Worm (Caenorhabditis elegans) whole organism, L4/young adult: Measurements from ENCODE around the gene F38H4.4.

Experiments
- W03F9.2 ChIP-seq: fragments of 150-350 bp; optimal IDR thresholded peaks from 2 replicates; lab custom pipeline; 2014; ENCODE audit warnings: missing biosample characterization, missing genetic modification characterization
- dao-5 ChIP-seq: sonication (generic microtip); optimal IDR thresholded peaks from 2 replicates; lab custom pipeline; 2016; ENCODE audit warnings: missing genotype, missing genetic modification characterization, moderate library complexity, missing compliant biosample characterization
- him-1 ChIP-seq: sonication (generic microtip); optimal IDR thresholded peaks from 2 replicates; lab custom pipeline; 2016; ENCODE audit warnings: missing genotype, missing genetic modification reagents, missing genetic modification characterization, missing compliant biosample characterization

The F38H4.4 gene

ce11 chrIV:11847771-11848312, at the start of gene F38H4.4, which contains the start of gene F38H4.6:
Gene F38H4.4, plus strand, starts transcription at chrIV:11848262.
Gene F38H4.6, minus strand, starts transcription at chrIV:11847871.
- TF ChIP-seq him-1 (tag; lab: Kevin White, UChicago) (no peak), dao-5 (tag; lab: Kevin White, UChicago) (no peak), W03F9.2 (tag; lab: Kevin White, UChicago) (no peak)

DNA sequence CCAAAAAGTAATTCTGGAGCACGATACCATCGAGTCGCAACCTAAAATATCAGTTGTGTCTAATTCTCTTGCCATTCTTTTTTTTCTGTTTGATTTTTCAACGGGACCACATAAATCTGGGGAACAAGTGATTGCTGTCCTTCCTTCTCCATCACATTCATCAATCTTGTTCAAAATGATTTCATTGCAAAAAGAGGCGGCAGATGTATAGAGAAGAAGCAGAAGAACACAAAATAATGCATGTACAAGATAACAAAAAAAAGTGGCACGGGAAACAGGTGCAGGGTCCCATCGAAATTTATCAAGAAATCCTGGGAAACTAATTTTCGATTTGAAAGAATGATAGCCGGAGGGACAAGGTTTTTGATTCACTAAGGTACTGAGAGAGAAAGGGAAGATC, 48.8 kb upstream of the F38H4.4 start:
- TF ChIP-seq him-1 (tag; lab: Kevin White, UChicago): no peak
- TF ChIP-seq W03F9.2 (tag; lab: Kevin White, UChicago): no peak
- TF ChIP-seq dao-5 (tag; lab: Kevin White, UChicago): no peak

DNA sequence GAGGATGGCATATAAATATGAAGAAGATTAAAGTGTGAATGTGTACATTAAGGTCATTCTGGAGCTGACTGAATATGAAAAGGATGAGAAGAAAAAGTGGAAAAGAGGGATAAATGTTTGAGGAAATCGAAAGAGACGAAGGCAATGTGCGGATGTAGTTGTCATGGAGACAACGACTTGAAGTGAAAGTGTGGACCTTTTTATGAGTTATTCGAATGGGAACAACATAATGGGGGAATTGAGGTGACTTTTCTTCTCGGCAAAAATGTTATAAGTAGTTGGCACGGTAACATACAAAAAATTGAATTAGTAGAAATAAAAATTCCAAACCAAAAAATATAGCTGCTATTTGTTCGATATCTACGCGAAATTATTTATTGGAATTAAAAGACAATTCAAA, 47.0 kb upstream of the F38H4.4 start, which contains the start of gene dyf-18:
TSS of gene dyf-18 (minus strand) at position 101 of the 400 bp plus-strand sequence.
- TF ChIP-seq him-1 (tag; lab: Kevin White, UChicago) (no peak), dao-5 (tag; lab: Kevin White, UChicago) (no peak), W03F9.2 (tag; lab: Kevin White, UChicago) (no peak)

ce11 chrIV:11803044-11803443, 45.0 kb upstream of the F38H4.4 start, which contains the start of gene H01G02.4:
Gene H01G02.4, minus strand, starts transcription at chrIV:11803144.
- TF ChIP-seq him-1 (tag; lab: Kevin White, UChicago) (no peak), dao-5 (tag; lab: Kevin White, UChicago) (no peak), W03F9.2 (tag; lab: Kevin White, UChicago) (no peak)

DNA sequence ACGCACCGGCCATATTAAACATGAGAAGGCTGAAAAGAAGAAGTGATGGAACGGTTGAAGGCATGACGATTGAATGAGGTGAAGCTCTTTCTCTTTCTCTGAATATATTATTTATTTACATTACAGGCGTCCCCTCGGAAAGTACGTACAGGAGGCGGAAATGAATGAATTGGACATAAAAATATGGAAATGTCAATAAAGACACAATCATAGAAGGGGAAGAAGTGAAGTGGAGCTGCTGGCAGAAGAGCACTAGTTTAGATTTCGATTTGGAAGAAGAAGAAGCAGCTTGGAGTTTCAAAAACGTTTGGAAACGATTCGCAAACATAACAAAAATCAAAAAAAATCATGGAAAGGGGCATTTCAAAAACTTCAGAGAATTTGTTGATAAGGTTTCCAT, 44.0 kb upstream of the F38H4.4 start, which contains the start of gene H01G02.1:
TSS of gene H01G02.1 (minus strand) at position 101 of the 400 bp plus-strand sequence.
- TF ChIP-seq dao-5 (tag; lab: Kevin White, UChicago) (no peak), him-1 (tag; lab: Kevin White, UChicago) (no peak), W03F9.2 (tag; lab: Kevin White, UChicago) (no peak)

- TF ChIP-seq him-1 (tag; lab: Kevin White, UChicago): no peak
- TF ChIP-seq W03F9.2 (tag; lab: Kevin White, UChicago): no peak
- TF ChIP-seq dao-5 (tag; lab: Kevin White, UChicago): no peak
Measured at ce11 chrIV:11809047-11809446, 39.0 kb upstream of the F38H4.4 start.

- TF ChIP-seq him-1 (tag; lab: Kevin White, UChicago) (peak; percentile 78), dao-5 (tag; lab: Kevin White, UChicago) (no peak), W03F9.2 (tag; lab: Kevin White, UChicago) (no peak)
Measured at ce11 chrIV:11809708-11810114, 38.4 kb upstream of the F38H4.4 start.

ce11 chrIV:11812017-11812416, 36.0 kb upstream of the F38H4.4 start:
- TF ChIP-seq him-1 (tag; lab: Kevin White, UChicago) (no peak), W03F9.2 (tag; lab: Kevin White, UChicago) (no peak), dao-5 (tag; lab: Kevin White, UChicago) (no peak)

ce11 chrIV:11813901-11814300, 34.2 kb upstream of the F38H4.4 start, which contains the start of gene M117.1:
Gene M117.1, plus strand, starts transcription at chrIV:11814247.
- TF ChIP-seq W03F9.2 (tag; lab: Kevin White, UChicago): no peak
- no peak for TF ChIP-seq him-1 (tag; lab: Kevin White, UChicago)
- no peak for TF ChIP-seq dao-5 (tag; lab: Kevin White, UChicago)

DNA sequence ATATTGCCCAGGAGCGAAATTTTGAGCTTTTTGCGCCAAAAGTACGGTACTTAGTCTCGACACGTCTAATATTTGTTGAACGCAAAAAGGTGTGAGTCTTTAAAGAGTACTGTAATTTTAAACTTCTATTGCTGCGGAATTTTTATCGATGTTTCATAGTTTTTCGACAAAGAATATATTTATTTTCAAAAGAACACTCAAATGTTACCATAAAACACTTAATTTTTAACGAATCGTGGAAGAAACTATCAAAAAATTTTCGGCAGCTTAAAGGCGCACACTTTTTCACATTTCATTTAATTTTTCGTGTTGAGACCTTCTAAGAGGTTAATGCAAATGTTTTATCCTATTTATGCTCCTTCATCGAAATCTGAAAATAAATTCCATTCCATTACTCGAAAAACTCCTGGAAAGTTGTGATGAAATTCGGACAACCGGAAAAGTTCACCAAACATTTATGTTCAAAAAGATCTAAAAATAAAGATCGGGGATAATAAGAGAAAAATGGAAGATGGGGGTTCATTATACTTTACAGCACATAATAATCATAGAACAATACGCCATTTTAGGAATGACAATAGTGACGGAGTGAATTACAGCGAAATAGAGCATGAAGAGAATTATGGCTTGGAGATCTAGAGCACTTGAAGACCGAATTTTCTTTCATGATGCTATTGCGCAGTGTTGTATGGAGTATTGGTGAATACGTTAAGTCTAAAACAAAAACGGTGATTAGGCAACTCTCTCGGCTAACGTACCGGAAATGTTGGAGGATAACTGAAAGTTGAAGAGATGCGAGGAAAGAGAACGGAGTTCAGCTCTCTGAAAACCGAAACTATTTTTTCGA, 27.8 kb upstream of the F38H4.4 start:
- no peak for TF ChIP-seq him-1 (tag; lab: Kevin White, UChicago)
- TF ChIP-seq W03F9.2 (tag; lab: Kevin White, UChicago): no peak
- TF ChIP-seq dao-5 (tag; lab: Kevin White, UChicago): no peak

DNA sequence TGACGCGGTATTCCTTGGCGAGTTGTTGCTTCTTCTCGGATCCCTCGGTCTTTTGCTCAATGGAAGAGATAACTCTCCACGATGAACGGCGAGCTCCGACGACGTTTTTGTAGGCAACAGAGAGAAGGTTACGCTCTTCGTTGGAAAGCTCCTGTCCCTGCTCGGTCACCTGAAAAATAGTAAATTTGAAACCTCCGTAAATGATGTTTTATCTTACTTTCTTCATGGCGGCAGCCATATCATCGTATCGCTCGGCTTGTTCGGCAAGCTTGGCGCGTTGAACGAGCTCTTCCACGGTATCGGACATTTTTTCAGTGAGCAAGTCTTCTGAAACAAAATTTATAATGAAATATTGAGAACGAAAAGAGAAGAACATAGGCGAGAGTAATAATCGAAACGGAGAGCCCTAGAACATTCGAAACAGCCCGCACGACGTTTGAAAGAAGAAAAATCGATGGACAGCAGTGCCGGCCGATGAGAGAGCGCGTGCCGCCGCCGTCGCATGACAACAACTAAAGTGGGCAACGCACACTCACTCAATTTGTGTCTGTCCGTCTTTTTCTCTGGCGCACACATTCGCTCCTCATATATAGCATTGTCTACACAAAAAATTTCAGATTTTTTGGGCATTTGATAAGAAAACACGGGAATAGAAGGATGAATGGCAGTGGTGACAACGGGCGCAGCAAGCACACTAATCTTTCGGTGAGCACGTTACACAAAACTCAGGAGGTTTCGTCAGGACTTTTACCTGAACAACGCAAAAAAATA, 26.3 kb upstream of the F38H4.4 start, which contains the start of the genes par-5 and M117.3:
TSS of gene par-5 (minus strand) at position 334 of the 771 bp plus-strand sequence.
TSS of gene M117.3 (plus strand) at position 616 of the 771 bp plus-strand sequence.
- TF ChIP-seq dao-5 (tag; lab: Kevin White, UChicago): no peak
- peak; percentile 56 for TF ChIP-seq him-1 (tag; lab: Kevin White, UChicago)
- no peak for TF ChIP-seq W03F9.2 (tag; lab: Kevin White, UChicago)

DNA sequence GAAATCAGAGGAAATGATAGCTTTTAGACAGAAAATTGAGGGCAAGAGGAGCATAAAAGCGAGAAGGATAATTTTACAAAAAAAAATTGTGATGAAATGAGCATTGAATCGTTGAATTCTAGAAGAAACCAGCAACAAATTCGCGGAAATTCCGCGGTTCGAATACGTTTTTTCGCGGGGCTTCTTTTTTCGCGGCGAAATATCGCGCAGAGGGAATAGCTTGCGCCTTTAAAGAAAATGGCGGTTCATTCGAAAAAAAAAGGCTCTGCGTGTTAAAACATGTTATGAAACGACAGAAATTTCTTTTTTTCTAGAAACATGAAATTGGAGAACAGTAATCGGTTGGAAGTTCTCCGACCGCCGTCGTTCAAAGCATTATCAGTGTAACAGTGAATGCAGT, 25.6 kb upstream of the F38H4.4 start:
- TF ChIP-seq W03F9.2 (tag; lab: Kevin White, UChicago): peak; percentile 8
- no peak for TF ChIP-seq dao-5 (tag; lab: Kevin White, UChicago)
